Fruit fly (Drosophila melanogaster) whole organism: ENCODE results near the gene Vha55.

Source experiments
- CG8478 ChIP-seq: fragments of >200 bp; optimal IDR thresholded peaks from 2 replicates; lab custom pipeline; 2018; ENCODE audit warnings: inconsistent platforms
- pan ChIP-seq: fragments of >200 bp; optimal IDR thresholded peaks from 2 replicates; lab custom pipeline; 2017
- usp ChIP-seq: fragments of >200 bp; optimal IDR thresholded peaks from 2 replicates; lab custom pipeline; 2017; ENCODE audit warnings: missing biosample characterization, missing genetic modification characterization, mixed read lengths

DNA sequence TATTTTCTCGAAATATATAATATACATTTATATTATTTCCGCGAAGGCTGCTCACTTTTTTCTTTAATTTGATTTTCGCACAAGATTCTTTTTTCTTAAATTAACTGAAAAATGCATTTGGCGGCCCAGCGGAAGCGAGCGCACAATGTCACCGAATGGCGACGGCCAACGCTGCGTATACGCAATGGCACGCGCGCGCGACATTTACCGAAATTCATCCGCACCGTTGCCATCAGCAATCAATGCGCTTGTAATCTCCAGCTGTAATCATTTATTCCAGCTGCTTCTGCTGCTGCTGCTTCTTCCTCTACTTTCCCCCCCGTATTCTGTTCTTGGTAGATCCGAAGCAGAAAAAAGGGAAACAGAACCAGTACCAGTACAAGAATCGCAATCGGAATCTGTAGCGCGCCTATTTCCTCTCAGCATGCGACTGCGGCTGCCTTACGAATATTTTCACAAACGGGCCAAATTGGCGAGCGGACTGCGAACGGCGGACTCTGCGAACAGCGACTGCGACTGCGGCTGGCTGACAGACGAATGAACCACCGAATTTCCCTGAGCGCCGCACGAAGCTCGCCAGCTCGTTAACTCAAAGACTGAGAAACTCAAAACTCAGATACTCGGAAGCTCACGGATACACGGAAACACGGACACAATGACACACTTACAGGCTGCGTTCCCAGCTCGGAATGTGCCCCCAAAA is 32.3 kb downstream of the Vha55 start, which contains the start of gene Octbeta2R:
- TF ChIP-seq CG8478 (no peak), usp (GFP tag; lab: Kevin White, UChicago) (no peak), pan (lab: Kevin White, UChicago) (no peak)
